Fruit fly (Drosophila melanogaster) whole organism: ENCODE data around the gene mats.

ENCODE experiments used
- CG8478 ChIP-seq: fragments of >200 bp; optimal IDR thresholded peaks from 2 replicates; lab custom pipeline; 2018; ENCODE audit warnings: inconsistent platforms
- Dll ChIP-seq: fragments of >200 bp; optimal IDR thresholded peaks from 2 replicates; lab custom pipeline; 2017
- EcR ChIP-seq, 2 experiments: fragments of >200 bp; optimal IDR thresholded peaks; 2 replicates each; lab custom pipeline; 2017; ENCODE audit warnings: missing biosample characterization in 2 of 2, missing genetic modification characterization in 2 of 2, missing genetic modification reagents in 2 of 2
- pan ChIP-seq: fragments of >200 bp; optimal IDR thresholded peaks from 2 replicates; lab custom pipeline; 2017
- psq ChIP-seq: fragments of >200 bp; optimal IDR thresholded peaks from 2 replicates; lab custom pipeline; 2017
- usp ChIP-seq: fragments of >200 bp; optimal IDR thresholded peaks from 2 replicates; lab custom pipeline; 2017; ENCODE audit warnings: missing biosample characterization, missing genetic modification characterization, mixed read lengths

The mats gene

dm6 chr3R:22397068-22397700 is 23.8 kb upstream of the mats start:
- TF ChIP-seq Dll (lab: Kevin White, UChicago) (no peak), pan (lab: Kevin White, UChicago) (no peak), CG8478 (lab: Kevin White, UChicago) (peak; percentile 44)

dm6 chr3R:22400246-22400645 is 20.7 kb upstream of the mats start:
- TF ChIP-seq CG8478 (lab: Kevin White, UChicago), result no peak
- TF ChIP-seq EcR (GFP tag; optimal IDR thresholded peaks at IDR 0.05; lab: Kevin White, UChicago), result no peak
- no peak for TF ChIP-seq psq
- TF ChIP-seq pan (lab: Kevin White, UChicago), result no peak
- TF ChIP-seq usp, result no peak
- no peak for TF ChIP-seq Dll (lab: Kevin White, UChicago)

dm6 chr3R:22402355-22402754 is 18.6 kb upstream of the mats start, which contains the start of gene CG13856:
TSS of gene CG13856 (plus strand) at chr3R:22402655.
- TF ChIP-seq Dll (lab: Kevin White, UChicago) (no peak), psq (no peak), CG8478 (lab: Kevin White, UChicago) (no peak), EcR (GFP tag; optimal IDR thresholded peaks at IDR 0.05; lab: Kevin White, UChicago) (no peak), pan (lab: Kevin White, UChicago) (no peak), usp (no peak)

- TF ChIP-seq CG8478 (lab: Kevin White, UChicago) (no peak), EcR (GFP tag; optimal IDR thresholded peaks at IDR 0.05; lab: Kevin White, UChicago) (no peak), Dll (lab: Kevin White, UChicago) (no peak), pan (lab: Kevin White, UChicago) (no peak), psq (no peak), usp (no peak)
These were observed 15.3 kb upstream of the mats start, which contains the start of gene CG13855 for dm6 chr3R:22405639-22406038. TSS of gene CG13855 (plus strand) at chr3R:22405939.

- no peak for TF ChIP-seq CG8478 (lab: Kevin White, UChicago)
- no peak for TF ChIP-seq Dll (lab: Kevin White, UChicago)
These were observed 10.2 kb upstream of the mats start, which contains the start of the genes CG13850 and lqfR for dm6 chr3R:22410537-22411360. TSS of gene CG13850 (minus strand) at chr3R:22410915. TSS of gene lqfR (plus strand) at chr3R:22411301.

dm6 chr3R:22411879-22412587 is 8.9 kb upstream of the mats start:
- no peak for TF ChIP-seq CG8478 (lab: Kevin White, UChicago)
- TF ChIP-seq Dll (lab: Kevin White, UChicago), result no peak
- no peak for TF ChIP-seq EcR (GFP tag; optimal IDR thresholded peaks at IDR 0.05; lab: Kevin White, UChicago)
- no peak for TF ChIP-seq usp
- TF ChIP-seq pan (lab: Kevin White, UChicago), result no peak
- no peak for TF ChIP-seq psq

- no peak for TF ChIP-seq psq
- TF ChIP-seq pan (lab: Kevin White, UChicago), result no peak
- no peak for TF ChIP-seq Dll (lab: Kevin White, UChicago)
- TF ChIP-seq CG8478 (lab: Kevin White, UChicago), result no peak
- no peak for TF ChIP-seq usp
- no peak for TF ChIP-seq EcR (GFP tag; optimal IDR thresholded peaks at IDR 0.05; lab: Kevin White, UChicago)
These were observed 657 bp downstream of the mats start for dm6 chr3R:22421618-22422017.

dm6 chr3R:22423996-22424395 is 3.0 kb downstream of the mats start:
- TF ChIP-seq CG8478 (lab: Kevin White, UChicago) (no peak), psq (no peak)

dm6 chr3R:22424602-22425190 is 3.7 kb downstream of the mats start, which contains the start of gene pinta:
TSS of gene pinta (minus strand) at chr3R:22424929.
- TF ChIP-seq psq, result no peak
- TF ChIP-seq EcR (GFP tag; optimal IDR thresholded peaks at IDR 0.05; lab: Kevin White, UChicago), result no peak
- TF ChIP-seq Dll (lab: Kevin White, UChicago), result no peak
- no peak for TF ChIP-seq usp
- TF ChIP-seq CG8478 (lab: Kevin White, UChicago), result no peak
- no peak for TF ChIP-seq pan (lab: Kevin White, UChicago)

- no peak for TF ChIP-seq CG8478 (lab: Kevin White, UChicago)
- no peak for TF ChIP-seq EcR (GFP tag; optimal IDR thresholded peaks at IDR 0.05; lab: Kevin White, UChicago)
- TF ChIP-seq usp, result no peak
- no peak for TF ChIP-seq pan (lab: Kevin White, UChicago)
- TF ChIP-seq psq, result no peak
- TF ChIP-seq Dll (lab: Kevin White, UChicago), result no peak
These were observed 11.3 kb downstream of the mats start for dm6 chr3R:22432200-22432804.

dm6 chr3R:22436050-22436449 is 15.1 kb downstream of the mats start, which contains the start of gene CG13847:
TSS of gene CG13847 (minus strand) at chr3R:22436150.
- no peak for TF ChIP-seq usp
- no peak for TF ChIP-seq Dll (lab: Kevin White, UChicago)
- TF ChIP-seq psq, result no peak
- no peak for TF ChIP-seq pan (lab: Kevin White, UChicago)
- no peak for TF ChIP-seq EcR (GFP tag; optimal IDR thresholded peaks at IDR 0.05; lab: Kevin White, UChicago)
- no peak for TF ChIP-seq CG8478 (lab: Kevin White, UChicago)
